Fruit fly (Drosophila melanogaster): ENCODE measurements around the gene TP53INP.

Gene TP53INP

DNA sequence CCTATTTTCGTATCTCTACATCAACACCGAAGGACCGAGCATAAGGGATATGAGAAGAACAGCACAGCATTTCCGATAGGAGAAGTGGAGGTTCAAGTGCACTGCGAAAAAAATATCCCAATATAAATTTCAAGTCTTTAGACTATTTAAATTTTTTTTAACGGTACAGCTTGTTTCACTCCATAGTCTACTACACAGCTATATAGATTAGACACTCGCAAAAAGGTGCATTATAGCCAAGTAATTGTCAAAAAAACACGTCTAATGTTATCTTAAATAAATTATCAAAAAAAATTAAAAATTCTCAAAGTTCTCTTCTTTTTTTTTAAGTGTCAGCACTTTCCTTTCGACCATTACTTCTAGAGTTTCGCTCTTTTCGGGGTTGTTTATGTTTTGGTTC is 27.8 kb upstream of the TP53INP start (continued):
- TF ChIP-seq croc (GFP tag; conservative IDR thresholded peaks at IDR 0.05): peak; percentile 18; the same call in 1 of the 3 replicates
- TF ChIP-seq sug (tag; optimal IDR thresholded peaks at IDR 0.05): peak; percentile 56
- peak; percentile 50 for TF ChIP-seq tio (GFP tag; optimal IDR thresholded peaks at IDR 0.05)
- TF ChIP-seq sd (tag; optimal IDR thresholded peaks at IDR 0.05): peak; percentile 11
- 0 out of 3 replicates have a peak, but pooled peaks have one; percentile 13 for TF ChIP-seq otp (GFP tag; IDR thresholded peaks at IDR 0.05)
- TF ChIP-seq hth (optimal IDR thresholded peaks at IDR 0.05): no peak
- peak; percentile 41 for TF ChIP-seq Xbp1 (GFP tag; optimal IDR thresholded peaks at IDR 0.05)
- no peak for TF ChIP-seq CG1832 (GFP tag; optimal IDR thresholded peaks at IDR 0.05)
- TF ChIP-seq CG12942 (GFP tag; optimal IDR thresholded peaks at IDR 0.05): peak; percentile 9
- peak; percentile 86 for TF ChIP-seq CG18599 (GFP tag; optimal IDR thresholded peaks at IDR 0.05)
- TF ChIP-seq CG17612 (GFP tag; IDR thresholded peaks at IDR 0.05): no peak
- peak; percentile 66 for TF ChIP-seq zf30C (GFP tag; optimal IDR thresholded peaks at IDR 0.05)
- peak; percentile 59 for TF ChIP-seq CG12659 (GFP tag; optimal IDR thresholded peaks at IDR 0.05)
- no peak for TF ChIP-seq trem (tag; optimal IDR thresholded peaks at IDR 0.05)
- no peak for TF ChIP-seq kni (GFP tag; optimal IDR thresholded peaks at IDR 0.05)
- TF ChIP-seq schlank (tag; optimal IDR thresholded peaks at IDR 0.05): no peak
- TF ChIP-seq stc (GFP tag; IDR thresholded peaks at IDR 0.05): peak; percentile 61
- peak; percentile 20 for TF ChIP-seq CG8944 (GFP tag; optimal IDR thresholded peaks at IDR 0.05)
- peak; percentile 58 for TF ChIP-seq HHEX (GFP tag; optimal IDR thresholded peaks at IDR 0.05)
- no peak for TF ChIP-seq insv (GFP tag; optimal IDR thresholded peaks at IDR 0.05)
- no peak for TF ChIP-seq CG6272 (GFP tag; IDR thresholded peaks at IDR 0.05)
- peak; percentile 64 for TF ChIP-seq CG13894 (tag; optimal IDR thresholded peaks at IDR 0.05)
- no peak for TF ChIP-seq pan (optimal IDR thresholded peaks at IDR 0.05)
- TF ChIP-seq pan (GFP tag; optimal IDR thresholded peaks at IDR 0.05 in 1 of 2, IDR thresholded peaks at IDR 0.05 in 1 of 2): peak in 1 of 2 experiments; percentile 62
- TF ChIP-seq CG17359 (tag; optimal IDR thresholded peaks at IDR 0.05): peak; percentile 55
- TF ChIP-seq twi (tag; optimal IDR thresholded peaks at IDR 0.05): no peak
- peak; percentile 22 for TF ChIP-seq CG9817 (tag; optimal IDR thresholded peaks at IDR 0.05)
- TF ChIP-seq fd96Cb (tag; optimal IDR thresholded peaks at IDR 0.05): peak; percentile 35

DNA sequence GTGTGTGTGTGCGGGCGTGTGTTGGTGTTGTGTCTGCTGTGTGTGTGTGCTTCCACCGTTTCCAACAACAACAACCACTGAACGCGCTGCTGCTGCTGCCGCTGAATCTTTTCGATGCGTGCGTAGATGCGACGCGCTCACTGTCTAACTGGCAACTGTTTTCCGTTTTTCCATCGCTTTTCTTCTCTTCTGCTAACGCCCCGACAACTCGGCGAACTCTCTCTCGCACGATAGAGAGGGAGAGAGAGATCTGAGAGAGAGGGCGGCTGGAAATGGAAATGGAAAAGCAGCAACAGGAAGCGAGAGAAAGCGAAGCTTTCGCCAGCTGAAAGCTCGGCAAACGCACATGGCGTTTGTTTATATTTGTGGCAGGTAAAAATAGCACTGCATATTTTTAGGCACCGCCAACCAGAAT is 26.5 kb upstream of the TP53INP start, which contains the start of gene DopEcR:
Gene DopEcR, minus strand, starts transcription at position 157 of the 415 bp plus-strand sequence.
- no peak for TF ChIP-seq zf30C (GFP tag; optimal IDR thresholded peaks at IDR 0.05)
- TF ChIP-seq al (GFP tag; IDR thresholded peaks at IDR 0.05): no peak
- no peak for TF ChIP-seq CG2120 (GFP tag; optimal IDR thresholded peaks at IDR 0.05)
- TF ChIP-seq pita (GFP tag; optimal IDR thresholded peaks at IDR 0.05): no peak
- peak; percentile 55 for TF ChIP-seq yki (optimal IDR thresholded peaks at IDR 0.05)
- no peak for TF ChIP-seq disco-r (GFP tag; optimal IDR thresholded peaks at IDR 0.05)
- no peak for TF ChIP-seq HLH3B (GFP tag; IDR thresholded peaks at IDR 0.05)
- TF ChIP-seq CG9932 (GFP tag; IDR thresholded peaks at IDR 0.05): peak; percentile 9; the same call in 1 of the 2 replicates
- no peak for TF ChIP-seq gsb-n (tag; optimal IDR thresholded peaks at IDR 0.05)
- no peak for TF ChIP-seq gcm2 (GFP tag; optimal IDR thresholded peaks at IDR 0.05)
- peak; percentile 42 for TF ChIP-seq wek (GFP tag; optimal IDR thresholded peaks at IDR 0.05)
- TF ChIP-seq fd64A (GFP tag; optimal IDR thresholded peaks at IDR 0.05): peak; percentile 46
- no peak for TF ChIP-seq CG11247 (GFP tag; IDR thresholded peaks at IDR 0.05)
- no peak for TF ChIP-seq Scr (GFP tag; IDR thresholded peaks at IDR 0.05; ENCODE audit: partially characterized antibody)
- no peak for TF ChIP-seq CG11456 (GFP tag; IDR thresholded peaks at IDR 0.05)
- peak; percentile 5 for TF ChIP-seq CG17829 (tag; optimal IDR thresholded peaks at IDR 0.05)
- TF ChIP-seq CG13296 (GFP tag; optimal IDR thresholded peaks at IDR 0.05): peak; percentile 40
- no peak for TF ChIP-seq CG7271 (tag; optimal IDR thresholded peaks at IDR 0.05)
- no peak for TF ChIP-seq CG30431 (GFP tag; optimal IDR thresholded peaks at IDR 0.05)
- TF ChIP-seq CG15696 (tag; optimal IDR thresholded peaks at IDR 0.05): no peak
- no peak for TF ChIP-seq exex (tag; optimal IDR thresholded peaks at IDR 0.05)
- TF ChIP-seq CG4424 (GFP tag; optimal IDR thresholded peaks at IDR 0.05): no peak
- TF ChIP-seq Opbp (GFP tag; IDR thresholded peaks at IDR 0.05; ENCODE audit: partially characterized antibody): peak; percentile 43; the same call in 1 of the 3 replicates
- no peak for TF ChIP-seq Sry-δ (GFP tag; optimal IDR thresholded peaks at IDR 0.05)
- no peak for TF ChIP-seq eve (GFP tag; optimal IDR thresholded peaks at IDR 0.05)
- TF ChIP-seq CG11085 (GFP tag; IDR thresholded peaks at IDR 0.05): no peak
